Worm (Caenorhabditis elegans) whole organism, mixed stage, embryonic: ENCODE results near the gene F32G8.3.
A peak's percentile ranks its signal among the peaks of the same experiment; 100 is the strongest.

Source experiments
- M03D4.4 ChIP-seq: sonication (generic microtip); optimal IDR thresholded peaks from 2 replicates; lab custom pipeline; 2017; ENCODE audit warnings: mild to moderate bottlenecking, missing genetic modification characterization, missing compliant biosample characterization
- bed-3 ChIP-seq: fragments of 200-800 bp; sonication (Bioruptor generic); optimal IDR thresholded peaks from 3 replicates; lab custom pipeline; 2018; ENCODE audit warnings: mild to moderate bottlenecking, missing genetic modification characterization, moderate library complexity, missing compliant biosample characterization
- blmp-1 ChIP-seq: fragments of 150-350 bp; optimal IDR thresholded peaks from 2 replicates; lab custom pipeline; 2014; ENCODE audit warnings: missing biosample characterization, missing genetic modification characterization
- ceh-39 ChIP-seq: fragments of 150-350 bp; optimal IDR thresholded peaks from 2 replicates; lab custom pipeline; 2014; ENCODE audit warnings: missing biosample characterization, missing genetic modification characterization
- ceh-43 ChIP-seq: fragments of 200-800 bp; sonication (Bioruptor generic); optimal IDR thresholded peaks from 2 replicates; lab custom pipeline; 2018; ENCODE audit warnings: mild to moderate bottlenecking, missing genetic modification characterization, moderate library complexity, missing compliant biosample characterization
- ceh-83 ChIP-seq: fragments of 200-800 bp; sonication (Bioruptor generic); optimal IDR thresholded peaks from 2 replicates; lab custom pipeline; 2018; ENCODE audit warnings: mild to moderate bottlenecking, missing genetic modification characterization, missing compliant biosample characterization
- ces-1 ChIP-seq: fragments of 150-350 bp; optimal IDR thresholded peaks from 2 replicates; lab custom pipeline; 2014; ENCODE audit warnings: missing biosample characterization, missing genetic modification reagents, missing genetic modification characterization
- cnd-1 ChIP-seq: fragments of 200-800 bp; sonication (Bioruptor generic); optimal IDR thresholded peaks from 2 replicates; lab custom pipeline; 2018; ENCODE audit warnings: mild to moderate bottlenecking, missing genetic modification characterization, missing compliant biosample characterization
- drap-1 ChIP-seq: fragments of 200-800 bp; sonication (Bioruptor generic); optimal IDR thresholded peaks from 3 replicates; lab custom pipeline; 2018; ENCODE audit warnings: mild to moderate bottlenecking, missing genetic modification characterization, missing compliant biosample characterization
- elt-1 ChIP-seq: sonication (generic microtip); optimal IDR thresholded peaks from 2 replicates; lab custom pipeline; 2017; ENCODE audit warnings: missing genetic modification characterization, mild to moderate bottlenecking, missing compliant biosample characterization, antibody characterized with exemption, moderate library complexity, borderline replicate concordance; ENCODE audit not compliant: insufficient read depth
- elt-3 ChIP-seq: fragments of 150-350 bp; optimal IDR thresholded peaks from 2 replicates; lab custom pipeline; 2014; ENCODE audit warnings: missing biosample characterization, missing genetic modification characterization
- flh-1 ChIP-seq: fragments of 200-800 bp; sonication (Bioruptor generic); optimal IDR thresholded peaks from 2 replicates; lab custom pipeline; 2018; ENCODE audit warnings: mild to moderate bottlenecking, missing genetic modification characterization, moderate library complexity, missing compliant biosample characterization
- ham-2 ChIP-seq: fragments of 200-800 bp; sonication (Bioruptor generic); optimal IDR thresholded peaks from 2 replicates; lab custom pipeline; 2018; ENCODE audit warnings: mild to moderate bottlenecking, missing genetic modification characterization, missing compliant biosample characterization
- hlh-1 ChIP-seq: fragments of 150-350 bp; optimal IDR thresholded peaks from 2 replicates; lab custom pipeline; 2014; ENCODE audit warnings: missing biosample characterization, missing genetic modification reagents, missing genetic modification characterization
- lin-13 ChIP-seq: fragments of 150-350 bp; optimal IDR thresholded peaks from 2 replicates; lab custom pipeline; 2014; ENCODE audit warnings: missing biosample characterization, missing genetic modification characterization
- lin-32 ChIP-seq: fragments of 200-800 bp; sonication (Bioruptor generic); optimal IDR thresholded peaks from 2 replicates; lab custom pipeline; 2018; ENCODE audit warnings: mild to moderate bottlenecking, missing genetic modification characterization, missing compliant biosample characterization
- lsy-2 ChIP-seq: fragments of 150-350 bp; optimal IDR thresholded peaks from 2 replicates; lab custom pipeline; 2014; ENCODE audit warnings: missing biosample characterization, missing genetic modification characterization
- mab-5 ChIP-seq: fragments of 150-350 bp; optimal IDR thresholded peaks from 2 replicates; lab custom pipeline; 2014; ENCODE audit warnings: missing biosample characterization, missing genetic modification characterization
- mep-1 ChIP-seq: fragments of 150-350 bp; optimal IDR thresholded peaks from 2 replicates; lab custom pipeline; 2017; ENCODE audit warnings: missing biosample characterization, missing genetic modification reagents, missing genetic modification characterization, inconsistent platforms
- mls-2 ChIP-seq: sonication (generic microtip); optimal IDR thresholded peaks from 2 replicates; lab custom pipeline; 2016; ENCODE audit warnings: mild to moderate bottlenecking, missing genetic modification characterization, moderate library complexity, missing compliant biosample characterization
- nhr-12 ChIP-seq: fragments of 150-350 bp; optimal IDR thresholded peaks from 2 replicates; lab custom pipeline; 2014; ENCODE audit warnings: missing biosample characterization, missing genetic modification characterization
- nhr-2 ChIP-seq: fragments of 150-350 bp; optimal IDR thresholded peaks from 2 replicates; lab custom pipeline; 2014; ENCODE audit warnings: missing biosample characterization, missing genetic modification characterization
- nhr-237 ChIP-seq: fragments of 150-350 bp; optimal IDR thresholded peaks from 2 replicates; lab custom pipeline; 2014; ENCODE audit warnings: missing biosample characterization, missing genetic modification characterization
- nhr-28 ChIP-seq: fragments of 150-350 bp; optimal IDR thresholded peaks from 2 replicates; lab custom pipeline; 2014; ENCODE audit warnings: missing biosample characterization, missing genetic modification characterization
- nhr-76 ChIP-seq: sonication (generic microtip); optimal IDR thresholded peaks from 2 replicates; lab custom pipeline; 2017; ENCODE audit warnings: missing biosample characterization, missing genetic modification characterization
- pha-4 ChIP-seq: fragments of 150-350 bp; optimal IDR thresholded peaks from 2 replicates; lab custom pipeline; 2018; ENCODE audit warnings: missing biosample characterization, missing genetic modification reagents, missing genetic modification characterization
- sem-2 ChIP-seq: fragments of 200-800 bp; sonication (Bioruptor generic); optimal IDR thresholded peaks from 2 replicates; lab custom pipeline; 2018; ENCODE audit warnings: mild to moderate bottlenecking, missing genetic modification characterization, missing compliant biosample characterization
- snpc-4 ChIP-seq: fragments of 150-350 bp; optimal IDR thresholded peaks from 2 replicates; lab custom pipeline; 2014; ENCODE audit warnings: missing biosample characterization, missing genetic modification characterization
- sptf-1 ChIP-seq: sonication (generic microtip); optimal IDR thresholded peaks from 2 replicates; lab custom pipeline; 2017; ENCODE audit warnings: mild to moderate bottlenecking, missing genetic modification characterization, moderate library complexity, missing compliant biosample characterization
- tbx-8 ChIP-seq: fragments of 200-800 bp; sonication (Bioruptor generic); optimal IDR thresholded peaks from 2 replicates; lab custom pipeline; 2018; ENCODE audit warnings: mild to moderate bottlenecking, missing genetic modification characterization, moderate library complexity, missing compliant biosample characterization
- unc-120 ChIP-seq: sonication (generic microtip); optimal IDR thresholded peaks from 2 replicates; lab custom pipeline; 2017; ENCODE audit warnings: missing genetic modification characterization, missing compliant biosample characterization; ENCODE audit not compliant: poor library complexity, severe bottlenecking
- unc-39 ChIP-seq: fragments of 150-350 bp; optimal IDR thresholded peaks from 2 replicates; lab custom pipeline; 2014; ENCODE audit warnings: missing biosample characterization, missing genetic modification characterization
- unc-62 ChIP-seq: fragments of 150-350 bp; optimal IDR thresholded peaks from 2 replicates; lab custom pipeline; 2014; ENCODE audit warnings: missing biosample characterization, missing genetic modification reagents, missing genetic modification characterization
- zip-8 ChIP-seq: fragments of 150-350 bp; optimal IDR thresholded peaks from 2 replicates; lab custom pipeline; 2014; ENCODE audit warnings: missing biosample characterization, missing genetic modification characterization
- ztf-11 ChIP-seq: fragments of 150-350 bp; optimal IDR thresholded peaks from 2 replicates; lab custom pipeline; 2014; ENCODE audit warnings: missing biosample characterization, missing genetic modification characterization

F32G8.3 gene

DNA sequence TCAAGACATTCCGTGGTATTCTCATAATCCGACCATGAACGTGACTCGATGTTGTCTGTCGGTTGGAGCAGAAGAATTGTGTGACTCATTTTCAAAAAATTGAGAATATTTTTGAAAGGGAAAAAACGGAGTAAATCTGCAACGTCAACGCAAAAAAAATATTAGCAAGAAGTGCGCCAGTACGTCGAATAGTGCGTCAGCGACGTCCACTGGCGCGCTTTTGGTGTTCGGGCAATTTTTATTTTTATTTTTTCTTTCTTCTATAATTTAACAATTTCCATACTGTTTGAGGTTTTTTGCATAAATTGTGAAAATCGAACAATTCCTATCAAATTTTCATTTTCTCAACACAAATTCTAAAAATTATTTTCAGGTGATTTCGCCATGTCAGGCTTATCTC, 23.8 kb upstream of the F32G8.3 start, which contains the start of the genes erh-1 and lpd-9:
Gene erh-1, minus strand, starts transcription at position 204 of the 400 bp plus-strand sequence.
Gene lpd-9, plus strand, starts transcription at position 368 of the 400 bp plus-strand sequence.
- TF ChIP-seq lsy-2 (tag; lab: Kevin White, UChicago), result peak; percentile 66
- no peak for TF ChIP-seq ztf-11 (tag; lab: Kevin White, UChicago)
- no peak for TF ChIP-seq unc-62
- no peak for TF ChIP-seq mab-5 (tag; lab: Kevin White, UChicago)
- TF ChIP-seq elt-1 (tag; lab: Kevin White, UChicago), result no peak
- TF ChIP-seq M03D4.4, result no peak
- no peak for TF ChIP-seq nhr-28 (tag; lab: Kevin White, UChicago)
- no peak for TF ChIP-seq blmp-1 (tag; lab: Kevin White, UChicago)
- TF ChIP-seq nhr-237 (tag; lab: Kevin White, UChicago), result no peak
- TF ChIP-seq ceh-43 (GFP tag; lab: Kevin White, UChicago), result no peak
- TF ChIP-seq pha-4 (tag; lab: Kevin White, UChicago), result peak; percentile 79
- no peak for TF ChIP-seq sptf-1
- TF ChIP-seq zip-8 (tag; lab: Kevin White, UChicago), result no peak
- no peak for TF ChIP-seq mls-2 (tag; lab: Kevin White, UChicago)
- peak; percentile 73 for TF ChIP-seq mep-1 (tag; lab: Kevin White, UChicago)
- no peak for TF ChIP-seq nhr-12 (tag; lab: Kevin White, UChicago)
- no peak for TF ChIP-seq nhr-2 (tag; lab: Kevin White, UChicago)
- TF ChIP-seq tbx-8, result no peak
- no peak for TF ChIP-seq sem-2 (GFP tag; lab: Kevin White, UChicago)
- TF ChIP-seq ham-2, result no peak
- TF ChIP-seq bed-3 (GFP tag; lab: Kevin White, UChicago), result no peak
- no peak for TF ChIP-seq snpc-4
- TF ChIP-seq ces-1 (GFP tag; lab: Kevin White, UChicago), result peak; percentile 22
- no peak for TF ChIP-seq lin-32 (GFP tag; lab: Kevin White, UChicago)
- TF ChIP-seq unc-39 (tag; lab: Kevin White, UChicago), result no peak
- no peak for TF ChIP-seq nhr-76 (tag; lab: Kevin White, UChicago)
- TF ChIP-seq elt-3 (tag; lab: Kevin White, UChicago), result no peak
- TF ChIP-seq ceh-83 (GFP tag; lab: Kevin White, UChicago), result no peak
- no peak for TF ChIP-seq ceh-39 (tag; lab: Kevin White, UChicago)
- peak; percentile 46 for TF ChIP-seq lin-13 (tag; lab: Kevin White, UChicago)
- TF ChIP-seq cnd-1, result peak; percentile 23
- TF ChIP-seq drap-1, result no peak
- TF ChIP-seq flh-1 (GFP tag; lab: Kevin White, UChicago), result no peak
- TF ChIP-seq hlh-1 (tag; lab: Kevin White, UChicago), result no peak
- TF ChIP-seq unc-120, result no peak

DNA sequence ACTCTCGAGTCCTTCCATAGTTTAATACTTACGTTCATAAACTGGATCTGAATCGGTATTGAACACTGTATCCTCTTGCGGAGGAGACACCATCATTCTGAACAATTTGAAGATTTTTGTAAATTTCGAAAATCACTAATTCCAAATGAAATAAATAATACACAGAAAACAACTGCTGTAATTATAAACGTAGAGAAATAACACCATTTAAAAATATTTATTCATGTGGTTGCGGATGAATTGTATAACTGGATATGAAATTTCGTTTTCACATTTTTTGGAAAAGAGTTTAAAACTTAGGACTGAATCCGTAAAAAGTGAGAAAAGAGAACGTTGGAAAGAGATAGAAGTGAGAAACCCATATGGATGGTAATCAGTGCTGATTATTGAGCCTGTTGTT, 23.1 kb upstream of the F32G8.3 start, which contains the start of gene mics-1:
Gene mics-1, minus strand, starts transcription at position 101 of the 400 bp plus-strand sequence.
- no peak for TF ChIP-seq sem-2 (GFP tag; lab: Kevin White, UChicago)

DNA sequence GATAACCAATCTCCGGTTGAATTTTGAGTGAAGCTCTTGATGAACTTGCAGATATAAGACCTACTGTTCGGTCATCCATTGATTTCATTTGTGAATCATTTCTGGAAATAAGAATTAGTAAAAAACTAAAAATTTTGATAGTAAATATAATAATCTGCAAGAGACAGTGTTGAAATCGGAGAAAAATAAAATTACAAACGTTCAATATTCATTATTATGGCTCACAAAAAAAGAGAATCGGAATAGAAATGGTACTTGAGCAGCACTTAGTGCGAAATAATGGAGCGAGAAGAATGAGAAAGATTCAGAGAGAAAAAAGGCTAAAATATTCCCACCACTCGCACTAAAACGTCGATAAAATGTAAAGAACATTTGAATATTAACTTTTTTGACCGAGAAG, 21.2 kb upstream of the F32G8.3 start, which contains the start of gene vps-54:
Gene vps-54, minus strand, starts transcription at position 101 of the 400 bp plus-strand sequence.
- TF ChIP-seq lin-13 (tag; lab: Kevin White, UChicago), result no peak
- no peak for TF ChIP-seq tbx-8
- TF ChIP-seq unc-120, result no peak
- TF ChIP-seq ceh-39 (tag; lab: Kevin White, UChicago), result no peak
- TF ChIP-seq lin-32 (GFP tag; lab: Kevin White, UChicago), result no peak
- TF ChIP-seq mep-1 (tag; lab: Kevin White, UChicago), result no peak
- no peak for TF ChIP-seq mls-2 (tag; lab: Kevin White, UChicago)
- TF ChIP-seq drap-1, result no peak
- no peak for TF ChIP-seq nhr-12 (tag; lab: Kevin White, UChicago)
- TF ChIP-seq snpc-4, result no peak
- TF ChIP-seq nhr-28 (tag; lab: Kevin White, UChicago), result no peak
- TF ChIP-seq ceh-43 (GFP tag; lab: Kevin White, UChicago), result no peak
- TF ChIP-seq unc-62, result no peak
- TF ChIP-seq hlh-1 (tag; lab: Kevin White, UChicago), result no peak
- no peak for TF ChIP-seq elt-3 (tag; lab: Kevin White, UChicago)
- TF ChIP-seq sem-2 (GFP tag; lab: Kevin White, UChicago), result no peak
- no peak for TF ChIP-seq ham-2
- TF ChIP-seq ceh-83 (GFP tag; lab: Kevin White, UChicago), result no peak
- TF ChIP-seq unc-39 (tag; lab: Kevin White, UChicago), result no peak
